Fruit fly (Drosophila melanogaster) whole organism, embryonic: Measurements from ENCODE around the gene CG32855.
A peak's percentile ranks its signal among the peaks of the same experiment; 100 is the strongest.

Source experiments
- CG13624 ChIP-seq: fragments of 200-800 bp; sonication (Bioruptor generic); optimal IDR thresholded peaks from 2 replicates; lab custom pipeline; 2016; ENCODE audit warnings: missing biosample characterization, missing genetic modification characterization
- CG18619 ChIP-seq: fragments of 200-800 bp; sonication (Bioruptor generic); optimal IDR thresholded peaks from 3 replicates; lab custom pipeline; 2017; ENCODE audit warnings: missing biosample characterization, mild to moderate bottlenecking, missing genetic modification characterization
- CG2120 ChIP-seq: fragments of 200-800 bp; sonication (Bioruptor generic); optimal IDR thresholded peaks from 3 replicates; lab custom pipeline; 2016; ENCODE audit warnings: missing biosample characterization, missing genetic modification characterization
- CG8765 ChIP-seq: fragments of 200-800 bp; sonication (Bioruptor generic); IDR thresholded peaks from 2 replicates; pipeline ENCODE4 v1.3.6; 2022; ENCODE audit warnings: missing biosample characterization, missing genetic modification characterization
- Dip2 ChIP-seq: fragments of 200-800 bp; sonication (Bioruptor generic); IDR thresholded peaks from 2 replicates; pipeline ENCODE4 v1.3.6; 2022; ENCODE audit warnings: missing biosample characterization, missing genetic modification characterization
- Fer2 ChIP-seq: fragments of 200-800 bp; sonication (Bioruptor generic); optimal IDR thresholded peaks from 2 replicates; lab custom pipeline; 2018; ENCODE audit warnings: missing biosample characterization, mild to moderate bottlenecking, missing genetic modification characterization, moderate library complexity
- Hey ChIP-seq: fragments of 200-800 bp; sonication (Bioruptor generic); optimal IDR thresholded peaks from 3 replicates; lab custom pipeline; 2018; ENCODE audit warnings: missing biosample characterization, mild to moderate bottlenecking, missing genetic modification characterization
- Rfx ChIP-seq: fragments of 200-800 bp; sonication (Bioruptor generic); IDR thresholded peaks from 2 replicates; pipeline ENCODE4 v1.3.6; 2022; ENCODE audit warnings: missing biosample characterization, missing genetic modification characterization
- Tbp ChIP-seq: fragments of >200 bp; optimal IDR thresholded peaks from 2 replicates; lab custom pipeline; 2018; ENCODE audit warnings: missing biosample characterization, missing genetic modification characterization
- da ChIP-seq: fragments of 200-800 bp; sonication (Bioruptor generic); optimal IDR thresholded peaks from 2 replicates; lab custom pipeline; 2016; ENCODE audit warnings: missing biosample characterization, missing genetic modification characterization
- toy ChIP-seq: fragments of 200-800 bp; sonication (Bioruptor generic); IDR thresholded peaks from 2 replicates; pipeline ENCODE4 v1.3.6; 2022; ENCODE audit warnings: missing biosample characterization, missing genetic modification characterization

DNA sequence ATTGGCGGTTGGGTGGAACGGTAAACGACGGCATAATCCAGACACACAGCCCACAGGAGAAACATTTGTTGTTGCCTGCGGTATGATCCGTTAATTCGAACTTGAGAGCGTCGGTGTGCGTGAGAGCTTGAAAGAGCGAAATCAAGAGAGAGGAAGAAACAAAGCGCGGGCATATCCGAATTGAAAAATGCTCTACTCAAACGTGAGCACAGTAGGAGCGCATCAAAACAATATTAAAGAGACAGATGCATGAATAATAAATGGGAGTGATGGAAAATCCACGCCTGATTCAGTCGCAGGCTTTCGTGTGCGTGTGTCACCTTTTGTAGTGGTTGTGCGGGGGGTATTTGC lies 29.5 kb downstream of the CG32855 start:
- TF ChIP-seq Fer2 (tag; lab: Kevin White, UChicago) (no peak), CG13624 (GFP tag; lab: Kevin White, UChicago) (peak; percentile 4), Rfx (GFP tag; lab: Robert Waterston, UW) (peak; percentile 31; the same call in 1 of the 2 replicates), Hey (no peak), toy (GFP tag; lab: Robert Waterston, UW) (no peak), CG8765 (GFP tag; lab: Robert Waterston, UW) (no peak), da (GFP tag; lab: Kevin White, UChicago) (no peak), Dip2 (no peak), CG2120 (GFP tag; lab: Kevin White, UChicago) (peak; percentile 54), CG18619 (GFP tag; lab: Kevin White, UChicago) (no peak), Tbp (GFP tag; lab: Kevin White, UChicago) (no peak)
